Worm (Caenorhabditis elegans): ENCODE data around the gene toe-2.

The toe-2 gene

DNA sequence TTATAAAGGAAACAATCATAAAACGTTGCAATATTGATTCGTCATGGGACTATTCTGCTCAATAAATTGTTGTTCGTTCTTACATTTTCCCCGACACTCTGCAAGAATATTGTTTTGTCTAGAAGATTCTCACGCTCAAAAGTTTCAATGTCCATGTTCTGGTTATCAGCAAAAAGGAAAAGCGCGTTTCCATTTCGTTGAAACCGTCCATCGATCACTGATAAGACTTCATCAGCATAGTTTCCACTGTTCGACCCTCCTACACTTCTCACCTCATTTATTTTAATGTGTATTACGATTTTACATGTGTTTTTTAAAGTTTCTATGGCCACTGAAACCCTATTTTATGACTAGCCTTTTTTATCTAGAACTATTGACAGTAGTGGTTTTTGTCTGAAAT is 1.1 kb downstream of the toe-2 start (continued):
- TF ChIP-seq rnt-1 (tag; optimal IDR thresholded peaks at IDR 0.05) (no peak), vab-15 (tag; optimal IDR thresholded peaks at IDR 0.05) (no peak), pqm-1 (tag; optimal IDR thresholded peaks at IDR 0.05) (peak; percentile 45), ama-1 (optimal IDR thresholded peaks at IDR 0.05) (no peak), hlh-4 (tag; optimal IDR thresholded peaks at IDR 0.05) (no peak), egl-27 (tag; optimal IDR thresholded peaks at IDR 0.05) (no peak), unc-130 (tag; optimal IDR thresholded peaks at IDR 0.05) (no peak), xbp-1 (tag; optimal IDR thresholded peaks at IDR 0.05) (no peak), blmp-1 (tag; optimal IDR thresholded peaks at IDR 0.05) (peak; percentile 40), elt-2 (tag; optimal IDR thresholded peaks at IDR 0.05) (peak; percentile 57), mab-9 (GFP tag; IDR thresholded peaks at IDR 0.05) (no peak), ztf-11 (tag; optimal IDR thresholded peaks at IDR 0.05) (no peak), tlp-1 (tag; optimal IDR thresholded peaks at IDR 0.05) (no peak)

DNA sequence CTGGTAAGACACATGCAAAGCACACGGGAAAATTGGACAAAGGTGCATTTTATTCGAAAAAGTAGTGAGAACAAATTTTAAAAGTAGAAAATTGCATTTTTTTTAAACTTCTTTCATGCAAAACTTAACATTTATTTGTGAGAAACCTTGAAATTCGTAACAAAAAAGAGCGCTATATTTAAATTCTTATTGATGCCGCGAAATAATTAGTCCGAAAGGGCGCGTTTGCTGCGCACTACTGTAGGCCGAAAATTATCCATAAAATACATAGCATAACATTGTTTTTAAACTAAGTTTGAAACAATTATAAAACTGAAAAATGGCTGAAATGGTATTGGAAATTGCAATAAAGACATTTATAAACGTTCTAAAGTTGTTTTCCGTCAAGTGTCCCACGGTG is 1.5 kb downstream of the toe-2 start:
- TF ChIP-seq fos-1 (tag; optimal IDR thresholded peaks at IDR 0.05): no peak
- peak in 2 of 3 experiments; percentile 47 to 64 for TF ChIP-seq dpl-1 (GFP tag; optimal IDR thresholded peaks at IDR 0.05)
- TF ChIP-seq nhr-76 (tag; optimal IDR thresholded peaks at IDR 0.05): no peak
- TF ChIP-seq lin-35 (GFP tag; optimal IDR thresholded peaks at IDR 0.05): peak in 1 of 2 experiments; percentile 67
- peak; percentile 39 for TF ChIP-seq mep-1 (tag; optimal IDR thresholded peaks at IDR 0.05)
- TF ChIP-seq pag-3 (tag; optimal IDR thresholded peaks at IDR 0.05; ENCODE audit: borderline replicate concordance, insufficient read depth): no peak
- TF ChIP-seq mef-2 (tag; optimal IDR thresholded peaks at IDR 0.05): no peak
- no peak for TF ChIP-seq ces-1 (GFP tag; optimal IDR thresholded peaks at IDR 0.05)
- peak; percentile 31 for TF ChIP-seq efl-1 (optimal IDR thresholded peaks at IDR 0.05)
- peak; percentile 45 to 94 for TF ChIP-seq efl-1 (GFP tag; optimal IDR thresholded peaks at IDR 0.05 in 1 of 2)
- no peak for TF ChIP-seq unc-98 (GFP tag; IDR thresholded peaks at IDR 0.05)
- TF ChIP-seq lin-15B (tag; optimal IDR thresholded peaks at IDR 0.05): no peak
- no peak for TF ChIP-seq elt-3 (tag; optimal IDR thresholded peaks at IDR 0.05)
- peak in 1 of 2 experiments; percentile 75 for TF ChIP-seq lsy-2 (tag; optimal IDR thresholded peaks at IDR 0.05)
- TF ChIP-seq unc-62 (GFP tag; optimal IDR thresholded peaks at IDR 0.05): no peak
- TF ChIP-seq blmp-1 (tag; optimal IDR thresholded peaks at IDR 0.05): peak; percentile 1
- TF ChIP-seq alr-1 (tag; optimal IDR thresholded peaks at IDR 0.05; ENCODE audit: borderline replicate concordance): no peak
- TF ChIP-seq nhr-47 (tag; optimal IDR thresholded peaks at IDR 0.05): no peak

DNA sequence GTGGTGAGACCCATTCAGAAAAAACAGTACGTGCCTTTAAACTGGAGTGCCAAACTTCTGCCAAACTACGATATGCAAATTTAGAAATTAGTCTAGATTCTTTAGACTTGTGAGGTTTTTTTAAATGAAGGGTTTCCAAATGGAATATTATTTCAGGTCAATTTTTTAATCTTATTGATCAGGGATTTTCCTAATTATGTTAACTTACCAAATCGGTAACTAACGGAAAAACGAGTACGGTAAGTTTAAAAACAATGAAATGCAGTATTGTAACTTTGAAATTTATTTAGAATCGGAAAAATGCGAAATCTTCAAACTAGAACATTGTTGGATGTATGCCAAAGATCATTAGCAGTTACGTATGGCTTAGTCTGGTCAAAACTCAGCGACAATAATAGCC is 4.9 kb downstream of the toe-2 start, which contains the start of gene C56E6.7:
C56E6.7 (plus strand) TSS at position 301 of the 400 bp plus-strand sequence.
- no peak for TF ChIP-seq unc-130 (tag; optimal IDR thresholded peaks at IDR 0.05)
- no peak for TF ChIP-seq blmp-1 (tag; optimal IDR thresholded peaks at IDR 0.05)
- no peak for TF ChIP-seq sup-37 (GFP tag; optimal IDR thresholded peaks at IDR 0.05)
- no peak for TF ChIP-seq ces-1 (GFP tag; optimal IDR thresholded peaks at IDR 0.05)

DNA sequence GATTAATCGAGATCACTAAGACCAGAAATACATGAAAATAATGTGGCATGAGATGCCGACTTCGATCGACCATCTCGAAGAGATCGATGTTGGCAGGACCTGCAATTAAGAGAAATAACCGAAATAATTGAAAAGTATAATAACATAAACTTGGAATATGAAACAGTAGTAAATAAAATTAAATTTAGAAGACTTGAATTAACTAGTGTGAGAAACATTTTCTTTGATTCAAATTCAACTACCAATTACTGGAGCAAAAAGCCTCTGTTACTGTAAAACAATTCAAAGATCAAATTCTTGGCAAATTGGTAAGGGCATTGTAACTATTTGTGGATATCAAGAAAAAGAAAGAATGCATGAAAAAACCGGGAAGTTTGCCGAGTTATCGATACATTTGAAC is 7.3 kb downstream of the toe-2 start, which contains the start of gene R05G9R.1:
R05G9R.1 (minus strand) TSS at position 101 of the 400 bp plus-strand sequence.
- TF ChIP-seq efl-1 (optimal IDR thresholded peaks at IDR 0.05) (no peak), efl-1 (GFP tag; optimal IDR thresholded peaks at IDR 0.05 in 1 of 2) (peak in 1 of 2 experiments; percentile 9), ceh-88 (GFP tag; IDR thresholded peaks at IDR 0.05) (no peak)

DNA sequence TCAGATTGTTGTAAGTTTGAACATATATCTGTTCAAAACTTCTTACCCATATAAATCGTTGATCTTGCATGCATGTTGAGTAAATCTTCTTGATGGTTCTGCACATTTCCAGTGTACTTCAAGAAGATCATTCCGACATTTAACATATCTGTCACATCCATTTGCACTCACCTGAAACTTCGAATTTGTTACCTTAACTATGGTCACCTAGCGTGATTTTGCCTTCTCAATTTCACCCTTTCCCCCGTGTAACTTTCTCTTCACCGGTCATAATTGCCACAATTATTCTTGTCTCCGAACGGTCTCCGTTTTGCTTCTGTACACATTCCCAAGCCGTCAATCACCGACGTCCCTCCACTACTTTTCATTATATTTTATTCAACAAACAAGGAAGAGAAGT is 7.8 kb downstream of the toe-2 start:
- TF ChIP-seq blmp-1 (tag; optimal IDR thresholded peaks at IDR 0.05) (peak; percentile 65), skn-1 (tag; optimal IDR thresholded peaks at IDR 0.05) (no peak)

DNA sequence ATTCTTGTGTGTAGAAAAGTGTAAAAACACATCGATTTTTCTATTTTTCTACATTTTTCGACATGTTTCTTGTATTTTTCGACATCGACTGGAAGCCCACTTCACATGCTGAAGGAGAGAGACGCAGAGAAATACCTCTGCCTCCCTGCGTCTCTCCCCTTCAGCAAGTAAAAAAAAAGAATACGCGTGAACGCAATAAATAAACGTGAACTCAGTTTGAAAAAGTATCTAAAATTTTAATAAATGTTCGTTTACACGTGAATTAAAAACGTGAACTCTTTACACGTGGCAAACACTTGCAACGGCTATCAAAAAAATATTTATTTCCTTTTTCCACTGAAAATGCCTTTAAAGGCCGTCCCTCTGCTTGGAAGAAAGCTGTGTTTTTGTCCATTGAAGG is 18.4 kb downstream of the toe-2 start, which contains the start of gene R05G9.1:
R05G9.1 (plus strand) TSS at position 343 of the 400 bp plus-strand sequence.
- TF ChIP-seq lin-13 (GFP tag; optimal IDR thresholded peaks at IDR 0.05) (no peak), pax-3 (tag; optimal IDR thresholded peaks at IDR 0.05) (no peak), lin-14 (GFP tag; optimal IDR thresholded peaks at IDR 0.05) (peak; percentile 43), aly-2 (tag; optimal IDR thresholded peaks at IDR 0.05) (no peak), C04F5.9 (tag; optimal IDR thresholded peaks at IDR 0.05) (no peak), efl-1 (optimal IDR thresholded peaks at IDR 0.05) (peak; percentile 19 to 35), efl-1 (GFP tag; optimal IDR thresholded peaks at IDR 0.05 in 1 of 2) (peak; percentile 1 to 90), nhr-20 (tag; optimal IDR thresholded peaks at IDR 0.05) (no peak)
